Worm (Caenorhabditis elegans) whole organism, late embryonic: ENCODE measurements around the gene F49E11.7.

Source experiments
- ama-1 ChIP-seq: fragments of 150-350 bp; optimal IDR thresholded peaks from 2 replicates; lab custom pipeline; 2014
- ceh-19 ChIP-seq: fragments of 200-800 bp; sonication (Bioruptor generic); optimal IDR thresholded peaks from 2 replicates; lab custom pipeline; 2018; ENCODE audit warnings: mild to moderate bottlenecking, missing genetic modification characterization, missing compliant biosample characterization
- ceh-9 ChIP-seq: sonication (generic microtip); optimal IDR thresholded peaks from 2 replicates; lab custom pipeline; 2016; ENCODE audit warnings: mild to moderate bottlenecking, missing genetic modification characterization, inconsistent platforms, missing compliant biosample characterization
- dmd-4 ChIP-seq: sonication (generic microtip); optimal IDR thresholded peaks from 2 replicates; lab custom pipeline; 2016; ENCODE audit warnings: borderline replicate concordance, missing genetic modification characterization, missing compliant biosample characterization
- ets-4 ChIP-seq: sonication (generic microtip); optimal IDR thresholded peaks from 2 replicates; lab custom pipeline; 2016; ENCODE audit warnings: missing genetic modification characterization, missing compliant biosample characterization
- fkh-10 ChIP-seq: fragments of 150-350 bp; optimal IDR thresholded peaks from 2 replicates; lab custom pipeline; 2014; ENCODE audit warnings: missing biosample characterization, missing genetic modification reagents, missing genetic modification characterization
- gmeb-2 ChIP-seq: sonication (generic microtip); optimal IDR thresholded peaks from 2 replicates; lab custom pipeline; 2016; ENCODE audit warnings: missing genetic modification characterization, inconsistent platforms, missing compliant biosample characterization
- hlh-13 ChIP-seq: fragments of 200-800 bp; sonication (Bioruptor generic); optimal IDR thresholded peaks from 2 replicates; lab custom pipeline; 2018; ENCODE audit warnings: mild to moderate bottlenecking, missing genetic modification characterization, missing compliant biosample characterization
- hlh-30 ChIP-seq: sonication (generic microtip); optimal IDR thresholded peaks from 2 replicates; lab custom pipeline; 2017; ENCODE audit warnings: antibody characterized with exemption, missing genetic modification characterization, missing compliant biosample characterization; ENCODE audit not compliant: insufficient read depth
- pax-1 ChIP-seq: fragments of 150-350 bp; optimal IDR thresholded peaks from 2 replicates; lab custom pipeline; 2014; ENCODE audit warnings: missing biosample characterization, missing genetic modification characterization
- pqm-1 ChIP-seq: sonication (generic microtip); optimal IDR thresholded peaks from 2 replicates; lab custom pipeline; 2016; ENCODE audit warnings: missing genetic modification characterization, missing compliant biosample characterization
- unc-55 ChIP-seq: sonication (generic microtip); optimal IDR thresholded peaks from 2 replicates; lab custom pipeline; 2017; ENCODE audit warnings: missing biosample characterization, missing genetic modification reagents, missing genetic modification characterization
- zip-5 ChIP-seq: sonication (generic microtip); optimal IDR thresholded peaks from 2 replicates; lab custom pipeline; 2016; ENCODE audit warnings: missing genetic modification characterization, missing compliant biosample characterization

- TF ChIP-seq hlh-13 (GFP tag; lab: Kevin White, UChicago) (no peak), unc-55 (GFP tag; lab: Kevin White, UChicago) (no peak), pqm-1 (tag; lab: Kevin White, UChicago) (no peak), ceh-19 (GFP tag; lab: Kevin White, UChicago) (no peak), pax-1 (tag; lab: Kevin White, UChicago) (no peak), ceh-9 (tag; lab: Kevin White, UChicago) (no peak), dmd-4 (no peak), gmeb-2 (tag; lab: Kevin White, UChicago) (no peak), zip-5 (tag; lab: Kevin White, UChicago) (no peak), hlh-30 (tag; lab: Kevin White, UChicago) (no peak), fkh-10 (GFP tag; lab: Kevin White, UChicago) (no peak), ama-1 (lab: Kevin White, UChicago) (no peak), ets-4 (tag; lab: Kevin White, UChicago) (no peak)
These were observed 44.1 kb upstream of the F49E11.7 start, which contains the start of gene mbk-2 for ce11 chrIV:13008405-13009208.
